Worm (Caenorhabditis elegans): ENCODE results near the gene F10G7.9.
A peak's percentile ranks its signal among the peaks of the same experiment; 100 is the strongest.

F10G7.9 gene

DNA sequence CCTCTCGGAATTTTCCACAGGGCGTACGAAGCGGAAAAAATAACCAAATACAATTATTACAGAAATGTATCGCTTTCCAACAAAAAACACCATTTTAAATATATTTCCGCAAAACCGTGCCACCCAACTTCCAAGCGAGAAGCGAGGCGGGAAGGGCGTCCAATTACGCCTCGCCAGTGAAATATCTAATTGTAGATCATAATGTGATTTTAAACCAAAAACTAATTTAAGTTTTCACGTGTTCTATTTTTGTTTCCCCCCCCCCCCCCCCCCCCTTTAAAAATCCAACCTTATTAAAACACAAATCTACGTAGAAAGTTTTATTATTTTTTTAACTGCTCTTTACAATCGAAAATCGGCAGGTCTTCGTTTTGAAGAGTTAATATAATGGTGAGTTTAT lies 16.8 kb downstream of the F10G7.9 start, which contains the start of gene F10G7.12:
F10G7.12 (plus strand) TSS at position 301 of the 400 bp plus-strand sequence.
- TF ChIP-seq ztf-11 (tag; optimal IDR thresholded peaks at IDR 0.05) = no peak

DNA sequence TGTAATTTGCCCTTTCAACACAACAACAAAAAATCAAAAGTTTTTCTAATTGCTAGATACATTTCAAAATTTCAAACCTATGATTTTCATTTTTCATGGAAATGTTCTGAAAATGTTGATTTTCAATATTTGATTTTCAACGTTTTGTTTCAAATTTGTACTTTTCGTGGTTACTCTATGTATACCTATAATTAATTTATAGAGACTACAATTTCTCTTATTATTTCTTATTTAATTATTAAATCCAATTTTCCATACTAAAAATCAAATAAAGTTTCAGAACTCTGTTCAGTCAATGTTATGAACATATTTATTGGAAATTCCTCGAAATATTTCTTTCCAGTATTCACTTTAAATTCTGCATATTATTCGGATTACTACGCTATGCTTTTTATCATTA lies 19.3 kb downstream of the F10G7.9 start, which contains the start of gene sre-39:
sre-39 (plus strand) TSS at position 301 of the 400 bp plus-strand sequence.
- no peak for TF ChIP-seq mdt-29 (GFP tag; IDR thresholded peaks at IDR 0.05)

ce11 chrII:4684852-4685251 lies 21.4 kb downstream of the F10G7.9 start:
- TF ChIP-seq arid-1 (GFP tag; conservative IDR thresholded peaks at IDR 0.05) = no peak
- no peak for TF ChIP-seq daf-19 (GFP tag; conservative IDR thresholded peaks at IDR 0.05)
- TF ChIP-seq T20F7.1 (GFP tag; optimal IDR thresholded peaks at IDR 0.05) = no peak
- TF ChIP-seq gei-8 (GFP tag; optimal IDR thresholded peaks at IDR 0.05) = no peak
- no peak for TF ChIP-seq lin-15B (tag; optimal IDR thresholded peaks at IDR 0.05)
- no peak for TF ChIP-seq nhr-77 (tag; optimal IDR thresholded peaks at IDR 0.05)
- TF ChIP-seq ztf-7 (tag; optimal IDR thresholded peaks at IDR 0.05) = no peak
- TF ChIP-seq hmg-1.1 (GFP tag; IDR thresholded peaks at IDR 0.05) = no peak
- no peak for TF ChIP-seq zip-11 (GFP tag; IDR thresholded peaks at IDR 0.05)
- no peak for TF ChIP-seq ceh-32 (tag; optimal IDR thresholded peaks at IDR 0.05; ENCODE audit: poor library complexity)
- no peak for TF ChIP-seq nhr-42 (GFP tag; IDR thresholded peaks at IDR 0.05)
- TF ChIP-seq ceh-28 (tag; optimal IDR thresholded peaks at IDR 0.05) = no peak

DNA sequence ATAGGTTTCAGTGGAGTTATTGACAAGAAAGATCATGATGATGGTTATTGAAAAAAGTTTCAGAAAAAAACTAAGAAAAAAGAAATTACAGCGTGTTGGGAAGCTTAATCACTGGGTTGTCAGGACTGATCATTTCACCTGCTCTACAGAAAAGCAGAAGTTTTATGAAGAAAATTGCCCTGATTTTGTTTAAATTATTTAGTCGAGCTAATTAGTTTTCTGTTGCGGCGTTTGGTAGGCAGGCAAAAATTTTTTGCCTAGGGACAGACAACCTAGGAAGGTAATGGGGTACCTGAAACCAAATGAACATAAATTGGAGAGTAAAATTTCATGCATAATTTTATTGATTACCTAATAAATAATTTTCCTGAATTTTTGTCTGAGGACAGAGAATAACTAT lies 22.6 kb downstream of the F10G7.9 start, which contains the start of gene sre-40:
sre-40 (minus strand) TSS at position 101 of the 400 bp plus-strand sequence.
- no peak for TF ChIP-seq zfp-3 (GFP tag; conservative IDR thresholded peaks at IDR 0.05)
- no peak for TF ChIP-seq F37D6.2 (tag; optimal IDR thresholded peaks at IDR 0.05)

DNA sequence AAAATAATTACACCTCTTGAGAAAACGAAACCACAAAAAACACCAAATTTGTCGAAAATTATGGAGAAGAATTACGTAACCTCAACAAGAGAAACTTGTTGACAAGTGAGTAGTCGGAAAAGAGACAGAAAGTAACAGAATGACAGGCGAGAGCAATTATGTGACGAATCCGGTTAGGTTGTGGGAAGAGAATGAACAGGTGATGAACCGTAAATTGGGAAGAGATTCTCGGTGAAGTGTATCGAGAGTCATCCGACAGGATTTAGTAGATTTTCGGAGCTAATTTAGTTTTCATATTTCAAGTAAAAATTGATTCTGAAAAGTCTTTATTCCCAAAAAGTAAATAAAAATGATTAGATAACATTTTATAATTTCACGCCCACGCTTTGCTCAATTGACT lies 24.9 kb downstream of the F10G7.9 start, which contains the start of gene T05A7.7:
T05A7.7 (minus strand) TSS at position 101 of the 400 bp plus-strand sequence.
- TF ChIP-seq lim-7 (GFP tag; IDR thresholded peaks at IDR 0.05) = no peak

ce11 chrII:4677916-4678315 lies 28.4 kb downstream of the F10G7.9 start, which contains the start of gene T05A7.1:
Gene T05A7.1, plus strand, starts transcription at chrII:4678216.
- no peak for TF ChIP-seq nhr-77 (tag; optimal IDR thresholded peaks at IDR 0.05)
- TF ChIP-seq mxl-3 (GFP tag; optimal IDR thresholded peaks at IDR 0.05) = no peak
- no peak for TF ChIP-seq ztf-11 (tag; optimal IDR thresholded peaks at IDR 0.05)
- TF ChIP-seq Y75B8A.6 (GFP tag; IDR thresholded peaks at IDR 0.05) = no peak
- no peak for TF ChIP-seq daf-12 (tag; optimal IDR thresholded peaks at IDR 0.05)
- no peak for TF ChIP-seq zfp-3 (GFP tag; conservative IDR thresholded peaks at IDR 0.05)
- no peak for TF ChIP-seq nhr-48 (tag; optimal IDR thresholded peaks at IDR 0.05)
- TF ChIP-seq aly-2 (tag; optimal IDR thresholded peaks at IDR 0.05) = no peak
- no peak for TF ChIP-seq gei-8 (GFP tag; optimal IDR thresholded peaks at IDR 0.05)
- no peak for TF ChIP-seq zip-2 (tag; optimal IDR thresholded peaks at IDR 0.05)
- no peak for TF ChIP-seq arid-1 (GFP tag; conservative IDR thresholded peaks at IDR 0.05)
- TF ChIP-seq ceh-44 (GFP tag; IDR thresholded peaks at IDR 0.05) = no peak
- no peak for TF ChIP-seq mes-2 (tag; optimal IDR thresholded peaks at IDR 0.05; ENCODE audit: poor library complexity, severe bottlenecking)
- TF ChIP-seq ctbp-1 (GFP tag; IDR thresholded peaks at IDR 0.05) = no peak
- no peak for TF ChIP-seq dmd-6 (GFP tag; IDR thresholded peaks at IDR 0.05)
- no peak for TF ChIP-seq mdt-29 (GFP tag; IDR thresholded peaks at IDR 0.05)
- TF ChIP-seq snpc-1.2 (GFP tag; IDR thresholded peaks at IDR 0.05) = no peak
- TF ChIP-seq spr-1 (tag; optimal IDR thresholded peaks at IDR 0.05) = no peak

DNA sequence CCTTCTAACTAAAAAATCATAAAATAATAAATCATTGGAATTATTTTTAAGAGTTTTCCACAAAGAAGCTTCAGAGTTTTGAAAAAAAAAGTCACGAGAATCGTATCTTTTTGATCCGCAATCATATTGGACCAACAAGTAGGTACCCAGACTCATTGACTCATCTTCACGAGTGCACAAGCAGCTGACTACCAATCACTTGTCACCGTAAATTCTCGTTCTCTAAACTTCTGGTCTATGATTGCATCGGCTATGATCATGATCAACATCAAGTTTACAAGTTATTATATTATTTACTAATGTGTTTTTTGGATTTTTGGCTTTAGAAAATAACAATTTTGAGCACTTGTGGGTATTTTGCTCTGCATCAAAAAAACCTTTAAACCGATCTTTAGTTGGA lies 30.0 kb downstream of the F10G7.9 start:
- TF ChIP-seq zag-1 (tag; optimal IDR thresholded peaks at IDR 0.05) (no peak), nhr-48 (tag; optimal IDR thresholded peaks at IDR 0.05) (no peak), zfp-3 (GFP tag; conservative IDR thresholded peaks at IDR 0.05) (no peak), hlh-30 (tag; optimal IDR thresholded peaks at IDR 0.05; ENCODE audit: insufficient read depth) (peak; percentile 23), nhr-28 (tag; optimal IDR thresholded peaks at IDR 0.05) (no peak), ztf-7 (tag; optimal IDR thresholded peaks at IDR 0.05) (no peak), lsy-2 (tag; optimal IDR thresholded peaks at IDR 0.05) (no peak), hif-1 (tag; optimal IDR thresholded peaks at IDR 0.05) (no peak), mdl-1 (tag; optimal IDR thresholded peaks at IDR 0.05) (no peak), daf-16 (GFP tag; optimal IDR thresholded peaks at IDR 0.05) (peak in 1 of 2 experiments; percentile 19), daf-16 (tag; optimal IDR thresholded peaks at IDR 0.05) (no peak), ZK337.2 (GFP tag; IDR thresholded peaks at IDR 0.05) (no peak), ZK546.5 (tag; optimal IDR thresholded peaks at IDR 0.05) (no peak)

Measured in whole organism, L4 larva.